Fruit fly (Drosophila melanogaster) whole organism, embryonic: ENCODE measurements around the gene CG16985.

Experiments used
- Abd-B ChIP-seq: fragments of 200-800 bp; sonication (Bioruptor generic); optimal IDR thresholded peaks from 2 replicates; lab custom pipeline; 2018; ENCODE audit warnings: missing biosample characterization, mild to moderate bottlenecking, missing genetic modification characterization, moderate library complexity
- B-H1 ChIP-seq: fragments of 200-800 bp; sonication (Bioruptor generic); IDR thresholded peaks from 3 replicates; pipeline ENCODE4 v1.3.6; 2022; ENCODE audit warnings: missing biosample characterization, missing genetic modification characterization
- Bteb2 ChIP-seq: fragments of 200-800 bp; sonication (Bioruptor generic); optimal IDR thresholded peaks from 2 replicates; lab custom pipeline; 2016; ENCODE audit warnings: missing biosample characterization, missing genetic modification characterization
- CG10431 ChIP-seq: fragments of 200-800 bp; sonication (Bioruptor generic); optimal IDR thresholded peaks from 3 replicates; lab custom pipeline; 2018; ENCODE audit warnings: missing biosample characterization, mild to moderate bottlenecking, missing genetic modification characterization
- CG12236 ChIP-seq: fragments of 200-800 bp; sonication (Bioruptor generic); optimal IDR thresholded peaks from 2 replicates; lab custom pipeline; 2016; ENCODE audit warnings: missing biosample characterization, missing genetic modification characterization
- CG14710 ChIP-seq: fragments of 200-800 bp; sonication (Bioruptor generic); optimal IDR thresholded peaks from 3 replicates; lab custom pipeline; 2019; ENCODE audit warnings: missing biosample characterization, mild to moderate bottlenecking, missing genetic modification characterization, moderate library complexity
- CG15479 ChIP-seq: fragments of 200-800 bp; sonication (Bioruptor generic); optimal IDR thresholded peaks from 3 replicates; lab custom pipeline; 2019; ENCODE audit warnings: missing biosample characterization, mild to moderate bottlenecking, missing genetic modification characterization, moderate library complexity
- CG17912 ChIP-seq: fragments of 200-800 bp; sonication (Bioruptor generic); optimal IDR thresholded peaks from 2 replicates; lab custom pipeline; 2018; ENCODE audit warnings: missing biosample characterization, mild to moderate bottlenecking, missing genetic modification characterization
- CG18011 ChIP-seq: fragments of 200-800 bp; sonication (Bioruptor generic); optimal IDR thresholded peaks from 2 replicates; lab custom pipeline; 2017; ENCODE audit warnings: missing biosample characterization, missing genetic modification characterization, mild to moderate bottlenecking, moderate library complexity, missing genotype
- CG2875 ChIP-seq: fragments of 200-800 bp; sonication (Bioruptor generic); optimal IDR thresholded peaks from 2 replicates; lab custom pipeline; 2017; ENCODE audit warnings: missing biosample characterization, mild to moderate bottlenecking, missing genetic modification characterization, missing genetic modification reagents
- CG32767 ChIP-seq: fragments of 200-800 bp; sonication (Bioruptor generic); IDR thresholded peaks from 2 replicates; pipeline ENCODE4 v1.3.6; 2022; ENCODE audit warnings: missing biosample characterization, missing genetic modification characterization
- CG3838 ChIP-seq: fragments of 200-800 bp; sonication (Bioruptor generic); optimal IDR thresholded peaks from 3 replicates; lab custom pipeline; 2016; ENCODE audit warnings: missing biosample characterization, missing genetic modification characterization
- CG5245 ChIP-seq: fragments of 200-800 bp; sonication (Bioruptor generic); optimal IDR thresholded peaks from 3 replicates; lab custom pipeline; 2016; ENCODE audit warnings: missing biosample characterization, missing genetic modification characterization
- CG7963 ChIP-seq: fragments of 200-800 bp; sonication (Bioruptor generic); IDR thresholded peaks from 3 replicates; pipeline ENCODE4 v1.3.6; 2022; ENCODE audit warnings: missing biosample characterization, missing genetic modification characterization; ENCODE audit not compliant: partially characterized antibody
- CG9215 ChIP-seq: fragments of 200-800 bp; sonication (Bioruptor generic); IDR thresholded peaks from 2 replicates; pipeline ENCODE4 v1.3.6; 2022; ENCODE audit warnings: missing biosample characterization, missing genetic modification characterization
- CG9609 ChIP-seq: fragments of 200-800 bp; sonication (Bioruptor generic); optimal IDR thresholded peaks from 3 replicates; lab custom pipeline; 2016; ENCODE audit warnings: missing biosample characterization, missing genetic modification characterization
- CG9727 ChIP-seq: fragments of 200-800 bp; sonication (Bioruptor generic); optimal IDR thresholded peaks from 3 replicates; lab custom pipeline; 2017; ENCODE audit warnings: missing biosample characterization, mild to moderate bottlenecking, missing genetic modification characterization
- D19B ChIP-seq: fragments of 200-800 bp; sonication (Bioruptor generic); optimal IDR thresholded peaks from 2 replicates; lab custom pipeline; 2017; ENCODE audit warnings: missing biosample characterization, mild to moderate bottlenecking, missing genetic modification characterization
- Dfd ChIP-seq, 2 experiments: fragments of >200 bp; optimal IDR thresholded peaks; 2 replicates each; lab custom pipeline; 2017; ENCODE audit warnings: missing biosample characterization in 2 of 2, missing genetic modification characterization in 2 of 2
- E2f2 ChIP-seq: fragments of 200-800 bp; sonication (Bioruptor generic); IDR thresholded peaks from 2 replicates; pipeline ENCODE4 v1.3.6; 2022; ENCODE audit warnings: missing biosample characterization, missing genetic modification characterization
- Fer2 ChIP-seq: fragments of 200-800 bp; sonication (Bioruptor generic); optimal IDR thresholded peaks from 2 replicates; lab custom pipeline; 2018; ENCODE audit warnings: missing biosample characterization, mild to moderate bottlenecking, missing genetic modification characterization, moderate library complexity
- Hey ChIP-seq: fragments of 200-800 bp; sonication (Bioruptor generic); optimal IDR thresholded peaks from 3 replicates; lab custom pipeline; 2018; ENCODE audit warnings: missing biosample characterization, mild to moderate bottlenecking, missing genetic modification characterization
- Hmr ChIP-seq: fragments of 200-800 bp; sonication (Bioruptor generic); optimal IDR thresholded peaks from 3 replicates; lab custom pipeline; 2017; ENCODE audit warnings: mild to moderate bottlenecking, missing biosample characterization, missing genetic modification reagents, missing genetic modification characterization
- Kr ChIP-seq: fragments of 200-800 bp; sonication (Bioruptor generic); optimal IDR thresholded peaks from 2 replicates; lab custom pipeline; 2017; ENCODE audit warnings: missing biosample characterization, mild to moderate bottlenecking, missing genetic modification characterization
- Med ChIP-seq: fragments of 200-800 bp; sonication (Bioruptor generic); peaks from one replicate; lab custom pipeline; 2016; ENCODE audit warnings: missing biosample characterization, missing genetic modification characterization, mild to moderate bottlenecking, inconsistent platforms, moderate library complexity
- NC2β ChIP-seq: fragments of 200-800 bp; sonication (Bioruptor generic); optimal IDR thresholded peaks from 2 replicates; lab custom pipeline; 2016; ENCODE audit warnings: missing biosample characterization, missing genetic modification characterization
- Poxn ChIP-seq: fragments of 200-800 bp; sonication (Bioruptor generic); IDR thresholded peaks from 2 replicates; pipeline ENCODE4 v1.3.6; 2022; ENCODE audit warnings: missing biosample characterization, missing genetic modification characterization
- Side ChIP-seq: fragments of 200-800 bp; sonication (Bioruptor generic); optimal IDR thresholded peaks from 2 replicates; lab custom pipeline; 2016; ENCODE audit warnings: missing biosample characterization, missing genetic modification characterization
- Sry-δ ChIP-seq: fragments of 200-800 bp; sonication (Bioruptor generic); optimal IDR thresholded peaks from 2 replicates; lab custom pipeline; 2016; ENCODE audit warnings: missing biosample characterization, missing genetic modification characterization
- ab ChIP-seq: fragments of 200-800 bp; sonication (Bioruptor generic); optimal IDR thresholded peaks from 2 replicates; lab custom pipeline; 2016; ENCODE audit warnings: missing biosample characterization, missing genetic modification characterization
- ac ChIP-seq: fragments of 200-800 bp; sonication (Bioruptor generic); optimal IDR thresholded peaks from 3 replicates; lab custom pipeline; 2017; ENCODE audit warnings: missing biosample characterization, mild to moderate bottlenecking, missing genetic modification characterization
- ase ChIP-seq: fragments of 200-800 bp; sonication (Bioruptor generic); IDR thresholded peaks from 3 replicates; pipeline ENCODE4 v1.3.6; 2022; ENCODE audit warnings: missing biosample characterization, missing genetic modification characterization
- ato ChIP-seq: fragments of 200-800 bp; sonication (Bioruptor generic); IDR thresholded peaks from 2 replicates; pipeline ENCODE4 v1.3.6; 2022; ENCODE audit warnings: missing biosample characterization, missing genetic modification characterization; ENCODE audit not compliant: partially characterized antibody
- bcd ChIP-seq: fragments of 200-800 bp; sonication (Bioruptor generic); optimal IDR thresholded peaks from 2 replicates; lab custom pipeline; 2017; ENCODE audit warnings: missing biosample characterization, mild to moderate bottlenecking, missing genetic modification characterization
- bsh ChIP-seq, 2 experiments: fragments of 200-800 bp; sonication (Bioruptor generic); optimal IDR thresholded peaks; 2 replicates each; lab custom pipeline; 2017 to 2018; ENCODE audit warnings: mild to moderate bottlenecking in 2 of 2, missing biosample characterization in 2 of 2, missing genetic modification characterization in 2 of 2, moderate library complexity in 1 of 2
- dm ChIP-seq: fragments of 200-800 bp; sonication (Bioruptor generic); optimal IDR thresholded peaks from 3 replicates; lab custom pipeline; 2016; ENCODE audit warnings: missing biosample characterization, missing genetic modification characterization
- en ChIP-seq: fragments of 200-800 bp; sonication (Bioruptor generic); optimal IDR thresholded peaks from 2 replicates; lab custom pipeline; 2016; ENCODE audit warnings: missing biosample characterization, missing genetic modification characterization
- exex ChIP-seq: fragments of 200-800 bp; sonication (Bioruptor generic); optimal IDR thresholded peaks from 4 replicates; lab custom pipeline; 2018; ENCODE audit warnings: missing biosample characterization, mild to moderate bottlenecking, missing genetic modification characterization, moderate library complexity
- eyg ChIP-seq: fragments of 200-800 bp; sonication (Bioruptor generic); optimal IDR thresholded peaks from 3 replicates; lab custom pipeline; 2016; ENCODE audit warnings: missing biosample characterization, missing genetic modification characterization
- ham ChIP-seq: fragments of 200-800 bp; sonication (Bioruptor generic); IDR thresholded peaks from 2 replicates; pipeline ENCODE4 v1.3.6; 2022; ENCODE audit warnings: missing biosample characterization, missing genetic modification characterization
- hbn ChIP-seq: fragments of 200-800 bp; sonication (Bioruptor generic); IDR thresholded peaks from 2 replicates; pipeline ENCODE4 v1.3.6; 2022; ENCODE audit warnings: missing biosample characterization, missing genetic modification characterization; ENCODE audit not compliant: partially characterized antibody
- sc ChIP-seq, 3 experiments: fragments of >200 bp in 2 of 3; fragments of 200-800 bp in 1 of 3; sonication (Bioruptor generic) in 1 of 3; optimal IDR thresholded peaks; 2 replicates in 2 of 3; 3 replicates in 1 of 3; lab custom pipeline; 2017; ENCODE audit warnings: mild to moderate bottlenecking in 1 of 3, missing biosample characterization in 1 of 3, missing genetic modification characterization in 1 of 3, missing genetic modification reagents in 1 of 3
- sens-2 ChIP-seq: fragments of 200-800 bp; sonication (Bioruptor generic); IDR thresholded peaks from 2 replicates; pipeline ENCODE4 v1.3.6; 2022; ENCODE audit warnings: missing biosample characterization, missing genetic modification characterization
- sisA ChIP-seq: fragments of 200-800 bp; sonication (Bioruptor generic); IDR thresholded peaks from 2 replicates; pipeline ENCODE4 v1.3.6; 2022; ENCODE audit warnings: missing biosample characterization, missing genetic modification characterization
- slou ChIP-seq: fragments of 200-800 bp; sonication (Bioruptor generic); optimal IDR thresholded peaks from 3 replicates; lab custom pipeline; 2016; ENCODE audit warnings: missing biosample characterization, missing genetic modification characterization
- stc ChIP-seq: fragments of 200-800 bp; sonication (Bioruptor generic); IDR thresholded peaks from 2 replicates; pipeline ENCODE4 v1.3.6; 2022; ENCODE audit warnings: missing biosample characterization, missing genetic modification characterization
- tgo ChIP-seq: fragments of 200-800 bp; sonication (Bioruptor generic); IDR thresholded peaks from 3 replicates; pipeline ENCODE4 v1.3.6; 2022; ENCODE audit warnings: missing biosample characterization, missing genetic modification characterization
- tna ChIP-seq: fragments of 200-800 bp; sonication (Bioruptor generic); IDR thresholded peaks from 2 replicates; pipeline ENCODE4 v1.3.6; 2022; ENCODE audit warnings: missing biosample characterization, missing genetic modification characterization; ENCODE audit not compliant: partially characterized antibody
- usp ChIP-seq: fragments of >200 bp; optimal IDR thresholded peaks from 2 replicates; lab custom pipeline; 2017; ENCODE audit warnings: missing biosample characterization, missing genetic modification characterization

Gene CG16985

dm6 chr3L:2584119-2584805 lies 14.8 kb upstream of the CG16985 start (continued):
- TF ChIP-seq CG9727 (GFP tag; lab: Kevin White, UChicago) (peak; percentile 85), bcd (peak; percentile 84), eyg (GFP tag; lab: Kevin White, UChicago) (peak; percentile 64), usp (no peak), Med (GFP tag; lab: Kevin White, UChicago) (peak; percentile 92), stc (GFP tag; lab: Robert Waterston, UW) (peak; percentile 67), Kr (GFP tag; lab: Kevin White, UChicago) (no peak), CG15479 (GFP tag; lab: Kevin White, UChicago) (no peak), sc (optimal IDR thresholded peaks at IDR 0.05; lab: Kevin White, UChicago) (no peak), sc (GFP tag; optimal IDR thresholded peaks at IDR 0.05; lab: Kevin White, UChicago) (peak; percentile 84), CG14710 (tag; lab: Kevin White, UChicago) (peak; percentile 78), E2f2 (GFP tag; lab: Robert Waterston, UW) (peak; percentile 47; the same call in 1 of the 2 replicates), hbn (GFP tag; lab: Robert Waterston, UW) (0 out of 2 replicates have a peak, but pooled peaks have one; percentile 26), en (GFP tag; lab: Kevin White, UChicago) (peak; percentile 60), CG17912 (GFP tag; lab: Kevin White, UChicago) (no peak), CG18011 (GFP tag; lab: Kevin White, UChicago) (peak; percentile 70), CG9215 (GFP tag; lab: Robert Waterston, UW) (peak; percentile 66), Bteb2 (GFP tag; lab: Kevin White, UChicago) (peak; percentile 63), ab (peak; percentile 42), Fer2 (tag; lab: Kevin White, UChicago) (peak; percentile 42), bsh (GFP tag; optimal IDR thresholded peaks at IDR 0.05; lab: Kevin White, UChicago) (peak; percentile 80 to 86), ato (no peak), D19B (GFP tag; lab: Kevin White, UChicago) (peak; percentile 47), CG3838 (GFP tag; lab: Kevin White, UChicago) (peak; percentile 40), Poxn (GFP tag; lab: Robert Waterston, UW) (no peak), CG7963 (GFP tag; lab: Robert Waterston, UW) (no peak), NC2β (peak; percentile 57), B-H1 (GFP tag; lab: Robert Waterston, UW) (peak; percentile 40; the same call in 1 of the 3 replicates), Hmr (peak; percentile 92), Hey (tag; lab: Kevin White, UChicago) (no peak), dm (GFP tag; lab: Kevin White, UChicago) (peak; percentile 68), CG2875 (GFP tag; lab: Kevin White, UChicago) (peak; percentile 73), ase (GFP tag; lab: Robert Waterston, UW) (peak; percentile 45; the same call in 1 of the 3 replicates), ham (GFP tag; lab: Robert Waterston, UW) (no peak), CG32767 (GFP tag; lab: Robert Waterston, UW) (peak; percentile 83), sisA (GFP tag; lab: Robert Waterston, UW) (peak; percentile 72), CG9609 (peak; percentile 66), slou (no peak), CG12236 (GFP tag; lab: Kevin White, UChicago) (peak; percentile 63), CG5245 (GFP tag; lab: Kevin White, UChicago) (peak; percentile 63), ac (peak; percentile 38), exex (tag; lab: Kevin White, UChicago) (peak; percentile 40), sens-2 (GFP tag; lab: Robert Waterston, UW) (no peak), tna (GFP tag; lab: Robert Waterston, UW) (no peak), Abd-B (GFP tag; lab: Kevin White, UChicago) (peak; percentile 72), Dfd (GFP tag; optimal IDR thresholded peaks at IDR 0.05; lab: Kevin White, UChicago) (no peak), Sry-δ (GFP tag; lab: Kevin White, UChicago) (peak; percentile 0), Side (GFP tag; lab: Kevin White, UChicago) (peak; percentile 50), CG10431 (GFP tag; lab: Kevin White, UChicago) (peak; percentile 77), tgo (GFP tag; lab: Robert Waterston, UW) (peak; percentile 77; the same call in 2 of the 3 replicates)
